Fruit fly (Drosophila melanogaster): ENCODE measurements around the gene CG3598.

Gene CG3598

DNA sequence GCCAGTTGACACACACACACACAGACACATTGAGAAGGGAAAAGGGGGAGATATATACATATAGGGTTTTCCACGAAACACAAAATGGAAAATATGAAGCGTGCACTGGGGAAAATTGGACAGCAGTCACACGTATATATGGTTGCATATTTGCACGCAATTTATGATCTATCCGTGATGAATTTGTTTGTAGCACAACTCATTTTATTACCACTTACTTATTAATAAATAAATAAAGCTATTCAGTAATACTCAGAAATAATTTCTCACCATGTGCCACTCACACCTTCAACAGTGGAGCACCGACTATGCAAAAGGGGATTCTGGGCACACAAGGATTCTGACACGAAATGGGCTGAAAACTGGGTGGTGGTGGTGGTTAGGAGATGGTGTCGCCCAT lies 22.7 kb upstream of the CG3598 start:
- TF ChIP-seq CG14655 (GFP tag; optimal IDR thresholded peaks at IDR 0.05): peak; percentile 6
- no peak for TF ChIP-seq D1 (tag; optimal IDR thresholded peaks at IDR 0.05)
- peak; percentile 5 for TF ChIP-seq CG9948 (tag; optimal IDR thresholded peaks at IDR 0.05)
- TF ChIP-seq CG15710 (tag; optimal IDR thresholded peaks at IDR 0.05): peak; percentile 16
- peak; percentile 34 for TF ChIP-seq CG8159 (tag; optimal IDR thresholded peaks at IDR 0.05)

DNA sequence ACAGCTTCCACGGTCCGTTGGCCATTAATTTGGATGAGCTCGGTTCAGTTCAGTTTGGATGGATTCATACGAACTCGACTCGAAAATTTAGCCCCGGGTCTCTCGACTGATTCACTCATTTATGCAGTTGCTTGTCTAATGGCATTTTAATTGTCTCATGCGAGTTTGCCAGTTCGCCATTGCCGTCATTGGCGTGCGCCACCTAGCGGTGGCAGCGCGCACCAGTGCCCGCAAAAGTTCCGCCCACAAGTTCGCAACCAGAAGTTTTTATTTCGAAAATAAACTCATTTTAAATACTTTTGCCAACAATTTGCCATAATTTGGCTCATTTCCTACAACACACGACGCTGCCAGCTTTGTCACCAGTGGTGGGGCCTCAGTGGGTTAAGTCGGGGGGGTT lies 21.7 kb upstream of the CG3598 start:
- TF ChIP-seq Snoo (tag; optimal IDR thresholded peaks at IDR 0.05) (no peak), fd96Ca (GFP tag; IDR thresholded peaks at IDR 0.05) (no peak), Pif1A (GFP tag; optimal IDR thresholded peaks at IDR 0.05) (no peak), CG17806 (tag; optimal IDR thresholded peaks at IDR 0.05) (no peak), CG4496 (GFP tag; IDR thresholded peaks at IDR 0.05) (no peak), CG15710 (tag; optimal IDR thresholded peaks at IDR 0.05) (no peak), CG12605 (GFP tag; IDR thresholded peaks at IDR 0.05) (no peak), CG9948 (tag; optimal IDR thresholded peaks at IDR 0.05) (no peak), rn (GFP tag; IDR thresholded peaks at IDR 0.05) (no peak), CG13204 (GFP tag; optimal IDR thresholded peaks at IDR 0.05) (no peak), gl (tag; optimal IDR thresholded peaks at IDR 0.05) (no peak), CG8159 (tag; optimal IDR thresholded peaks at IDR 0.05) (no peak), CG32121 (GFP tag; IDR thresholded peaks at IDR 0.05) (no peak), EcR (GFP tag; optimal IDR thresholded peaks at IDR 0.05) (no peak), CG10348 (GFP tag; IDR thresholded peaks at IDR 0.05) (no peak), D1 (tag; optimal IDR thresholded peaks at IDR 0.05) (no peak), CG8301 (tag; optimal IDR thresholded peaks at IDR 0.05) (no peak), CG14655 (GFP tag; optimal IDR thresholded peaks at IDR 0.05) (no peak)

DNA sequence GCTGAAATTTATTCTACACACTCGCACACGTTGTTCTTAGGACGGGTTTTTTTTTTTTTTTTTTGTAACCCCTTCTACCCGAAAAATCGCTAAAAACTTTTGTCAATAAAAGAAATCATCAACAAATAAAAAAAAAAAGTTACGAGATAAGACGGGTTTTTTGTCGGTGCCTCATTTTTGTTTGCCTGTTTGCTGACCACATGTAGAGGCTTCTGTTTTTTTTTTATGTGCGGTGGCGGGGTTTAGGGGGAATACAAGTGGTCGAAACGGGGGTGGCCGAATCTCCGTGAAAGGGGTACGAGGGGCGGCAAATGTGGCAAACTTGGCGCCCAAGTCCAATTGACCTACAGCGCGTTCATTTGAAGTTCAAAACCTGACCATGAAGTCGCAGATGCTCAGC lies 18.3 kb upstream of the CG3598 start:
- TF ChIP-seq CG10348 (GFP tag; IDR thresholded peaks at IDR 0.05) (no peak), gl (tag; optimal IDR thresholded peaks at IDR 0.05) (no peak), Ets98B (GFP tag; IDR thresholded peaks at IDR 0.05) (no peak), CG14655 (GFP tag; optimal IDR thresholded peaks at IDR 0.05) (no peak), CG34367 (tag; optimal IDR thresholded peaks at IDR 0.05) (no peak)

DNA sequence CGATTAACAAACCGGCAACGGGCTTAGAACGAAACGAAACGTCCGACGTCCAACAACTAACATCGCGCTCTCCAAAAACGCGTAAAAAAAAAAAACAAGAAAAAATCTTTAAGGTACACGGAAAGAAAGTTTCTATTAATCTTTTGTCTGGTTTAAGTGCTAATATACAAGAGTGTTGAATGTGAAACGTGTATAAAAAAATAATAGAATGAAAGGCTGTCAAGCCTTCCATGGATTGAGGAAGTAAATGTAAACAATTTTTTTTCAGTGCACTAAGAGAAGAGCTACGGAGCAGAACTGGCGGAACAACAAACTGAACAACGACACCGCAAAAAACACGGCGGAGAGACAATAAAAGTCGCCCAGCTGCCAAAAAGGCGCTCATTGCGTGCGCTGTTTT lies 17.1 kb upstream of the CG3598 start, which contains the start of gene CG3588:
Gene CG3588, plus strand, starts transcription at position 29 of the 400 bp plus-strand sequence.
- TF ChIP-seq CG9948 (tag; optimal IDR thresholded peaks at IDR 0.05) (no peak), CG10348 (GFP tag; IDR thresholded peaks at IDR 0.05) (no peak), rn (GFP tag; IDR thresholded peaks at IDR 0.05) (no peak), Pif1B (GFP tag; optimal IDR thresholded peaks at IDR 0.05) (no peak), CG32121 (GFP tag; IDR thresholded peaks at IDR 0.05) (no peak), fd96Ca (GFP tag; IDR thresholded peaks at IDR 0.05) (no peak), CG15710 (tag; optimal IDR thresholded peaks at IDR 0.05) (no peak), CG4496 (GFP tag; IDR thresholded peaks at IDR 0.05) (no peak), gl (tag; optimal IDR thresholded peaks at IDR 0.05) (no peak), EcR (GFP tag; optimal IDR thresholded peaks at IDR 0.05) (no peak), CG8159 (tag; optimal IDR thresholded peaks at IDR 0.05) (no peak), Snoo (tag; optimal IDR thresholded peaks at IDR 0.05) (no peak), CG8301 (tag; optimal IDR thresholded peaks at IDR 0.05) (no peak), CG12605 (GFP tag; IDR thresholded peaks at IDR 0.05) (no peak), CG17806 (tag; optimal IDR thresholded peaks at IDR 0.05) (no peak), CG13204 (GFP tag; optimal IDR thresholded peaks at IDR 0.05) (no peak), D1 (tag; optimal IDR thresholded peaks at IDR 0.05) (no peak), CG34367 (tag; optimal IDR thresholded peaks at IDR 0.05) (no peak), Pif1A (GFP tag; optimal IDR thresholded peaks at IDR 0.05) (no peak)

DNA sequence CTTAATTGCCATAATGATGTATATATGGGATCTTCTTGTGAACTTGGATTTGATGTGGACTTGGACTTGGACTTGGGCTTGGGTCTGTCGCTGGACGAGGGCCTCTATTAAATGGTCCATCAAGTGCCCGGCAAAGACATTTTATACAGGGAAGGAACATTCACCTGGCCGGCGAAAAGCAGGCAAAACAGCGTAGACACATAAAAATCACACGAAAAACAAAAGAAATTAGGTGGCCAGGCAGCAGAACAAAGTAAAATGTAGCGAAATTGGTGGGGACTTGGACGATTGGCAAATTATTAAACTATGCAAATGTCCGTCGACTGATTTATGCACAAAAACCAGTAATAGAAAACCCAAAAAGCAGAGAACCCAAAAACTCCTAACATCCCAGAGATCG lies 9.7 kb upstream of the CG3598 start, which contains the start of gene CG14424:
Gene CG14424, minus strand, starts transcription at position 101 of the 400 bp plus-strand sequence.
- TF ChIP-seq CG32121 (GFP tag; IDR thresholded peaks at IDR 0.05) (no peak), gl (tag; optimal IDR thresholded peaks at IDR 0.05) (no peak), CG34367 (tag; optimal IDR thresholded peaks at IDR 0.05) (no peak), CG8159 (tag; optimal IDR thresholded peaks at IDR 0.05) (no peak), CG9948 (tag; optimal IDR thresholded peaks at IDR 0.05) (no peak), CG14655 (GFP tag; optimal IDR thresholded peaks at IDR 0.05) (no peak), EcR (GFP tag; optimal IDR thresholded peaks at IDR 0.05) (no peak), CG13204 (GFP tag; optimal IDR thresholded peaks at IDR 0.05) (no peak), CG8301 (tag; optimal IDR thresholded peaks at IDR 0.05) (no peak), Ets98B (GFP tag; IDR thresholded peaks at IDR 0.05) (no peak), CG4496 (GFP tag; IDR thresholded peaks at IDR 0.05) (no peak), D1 (tag; optimal IDR thresholded peaks at IDR 0.05) (no peak), Pif1A (GFP tag; optimal IDR thresholded peaks at IDR 0.05) (no peak), CG10348 (GFP tag; IDR thresholded peaks at IDR 0.05) (no peak), rn (GFP tag; IDR thresholded peaks at IDR 0.05) (no peak), Pif1B (GFP tag; optimal IDR thresholded peaks at IDR 0.05) (no peak), CG15710 (tag; optimal IDR thresholded peaks at IDR 0.05) (no peak), CG17806 (tag; optimal IDR thresholded peaks at IDR 0.05) (no peak), CG12605 (GFP tag; IDR thresholded peaks at IDR 0.05) (no peak), Snoo (tag; optimal IDR thresholded peaks at IDR 0.05) (no peak)

DNA sequence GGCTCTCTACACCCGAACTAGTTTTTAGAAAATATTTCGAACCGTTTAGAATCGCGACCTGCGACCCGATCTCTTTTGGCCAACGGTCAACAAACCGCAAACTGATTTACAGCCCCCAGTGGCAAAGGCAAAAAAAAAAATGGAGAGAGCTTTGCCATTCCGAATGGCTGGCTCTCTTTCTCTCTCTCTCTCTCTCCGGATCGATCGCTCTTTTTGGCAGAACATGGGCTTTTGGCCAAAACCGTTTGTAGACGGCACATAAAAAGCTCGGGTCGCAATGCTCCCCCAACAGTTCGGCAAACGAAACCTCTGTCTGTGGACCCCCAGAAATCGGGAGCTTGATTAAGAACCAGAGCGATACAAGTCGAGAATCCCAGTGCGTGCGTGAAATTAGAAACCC lies 7.3 kb upstream of the CG3598 start, which contains the start of gene CG32793:
Gene CG32793, plus strand, starts transcription at position 301 of the 400 bp plus-strand sequence.
- no peak for TF ChIP-seq CG4496 (GFP tag; IDR thresholded peaks at IDR 0.05)
- TF ChIP-seq fd96Ca (GFP tag; IDR thresholded peaks at IDR 0.05): no peak
- no peak for TF ChIP-seq EcR (GFP tag; optimal IDR thresholded peaks at IDR 0.05)
- no peak for TF ChIP-seq CG14655 (GFP tag; optimal IDR thresholded peaks at IDR 0.05)
- no peak for TF ChIP-seq Ets98B (GFP tag; IDR thresholded peaks at IDR 0.05)
- no peak for TF ChIP-seq Snoo (tag; optimal IDR thresholded peaks at IDR 0.05)
- no peak for TF ChIP-seq CG34367 (tag; optimal IDR thresholded peaks at IDR 0.05)
- no peak for TF ChIP-seq CG10348 (GFP tag; IDR thresholded peaks at IDR 0.05)
- no peak for TF ChIP-seq CG8159 (tag; optimal IDR thresholded peaks at IDR 0.05)
- no peak for TF ChIP-seq Pif1B (GFP tag; optimal IDR thresholded peaks at IDR 0.05)
- no peak for TF ChIP-seq gl (tag; optimal IDR thresholded peaks at IDR 0.05)
- no peak for TF ChIP-seq D1 (tag; optimal IDR thresholded peaks at IDR 0.05)
- TF ChIP-seq rn (GFP tag; IDR thresholded peaks at IDR 0.05): no peak
- no peak for TF ChIP-seq CG12605 (GFP tag; IDR thresholded peaks at IDR 0.05)
- TF ChIP-seq CG32121 (GFP tag; IDR thresholded peaks at IDR 0.05): no peak
- no peak for TF ChIP-seq CG15710 (tag; optimal IDR thresholded peaks at IDR 0.05)
- no peak for TF ChIP-seq CG8301 (tag; optimal IDR thresholded peaks at IDR 0.05)
- TF ChIP-seq CG13204 (GFP tag; optimal IDR thresholded peaks at IDR 0.05): no peak
